Worm (Caenorhabditis elegans) whole organism, L1 larva: ENCODE data around the gene str-123.

Experiments used
- C16A3.4 ChIP-seq: fragments of 150-350 bp; optimal IDR thresholded peaks from 2 replicates; lab custom pipeline; 2014; ENCODE audit warnings: missing biosample characterization, missing genetic modification characterization
- alr-1 ChIP-seq: fragments of 200-800 bp; sonication (Bioruptor generic); optimal IDR thresholded peaks from 2 replicates; lab custom pipeline; 2018; ENCODE audit warnings: borderline replicate concordance, mild to moderate bottlenecking, missing genetic modification characterization, missing compliant biosample characterization
- blmp-1 ChIP-seq: fragments of 150-350 bp; optimal IDR thresholded peaks from 2 replicates; lab custom pipeline; 2014; ENCODE audit warnings: missing biosample characterization, missing genetic modification characterization
- ces-1 ChIP-seq: fragments of 150-350 bp; optimal IDR thresholded peaks from 2 replicates; lab custom pipeline; 2014; ENCODE audit warnings: missing biosample characterization, missing genetic modification reagents, missing genetic modification characterization
- efl-1 ChIP-seq, 4 experiments: fragments of 150-350 bp; optimal IDR thresholded peaks in 3 of 4; peaks in 1 of 4; 1 replicate in 1 of 4; 2 replicates in 3 of 4; lab custom pipeline; 2014; ENCODE audit warnings: missing biosample characterization in 2 of 4, missing genetic modification characterization in 2 of 4, missing genetic modification reagents in 2 of 4
- grh-1 ChIP-seq: fragments of 200-800 bp; sonication (Bioruptor generic); IDR thresholded peaks from 2 replicates; pipeline ENCODE4 v1.3.6; 2022; ENCODE audit warnings: missing genetic modification reagents, missing genetic modification characterization, missing compliant biosample characterization
- hlh-17 ChIP-seq: fragments of 200-800 bp; sonication (Bioruptor generic); optimal IDR thresholded peaks from 2 replicates; lab custom pipeline; 2018; ENCODE audit warnings: missing genetic modification characterization, mild to moderate bottlenecking, missing compliant biosample characterization, moderate library complexity, borderline replicate concordance
- jun-1 ChIP-seq: fragments of 150-350 bp; optimal IDR thresholded peaks from 2 replicates; lab custom pipeline; 2014; ENCODE audit warnings: missing biosample characterization, missing genetic modification reagents, missing genetic modification characterization
- lsy-2 ChIP-seq, 2 experiments: fragments of 150-350 bp; optimal IDR thresholded peaks; 2 replicates each; lab custom pipeline; 2014; ENCODE audit warnings: missing biosample characterization in 2 of 2, missing genetic modification characterization in 2 of 2
- mdl-1 ChIP-seq, 2 experiments: fragments of 150-350 bp; optimal IDR thresholded peaks; 2 replicates each; lab custom pipeline; 2014 to 2017; ENCODE audit warnings: missing biosample characterization in 2 of 2, missing genetic modification characterization in 2 of 2, inconsistent platforms in 1 of 2
- nhr-11 ChIP-seq: fragments of 150-350 bp; optimal IDR thresholded peaks from 2 replicates; lab custom pipeline; 2014; ENCODE audit warnings: missing biosample characterization, missing genetic modification characterization
- pqm-1 ChIP-seq: sonication (generic microtip); optimal IDR thresholded peaks from 3 replicates; lab custom pipeline; 2017; ENCODE audit warnings: missing biosample characterization, missing genetic modification characterization
- tbx-2 ChIP-seq: sonication (generic microtip); optimal IDR thresholded peaks from 2 replicates; lab custom pipeline; 2016; ENCODE audit warnings: missing genetic modification characterization, missing compliant biosample characterization
- unc-86 ChIP-seq: sonication (generic microtip); optimal IDR thresholded peaks from 2 replicates; lab custom pipeline; 2016; ENCODE audit warnings: missing genetic modification characterization, missing compliant biosample characterization

DNA sequence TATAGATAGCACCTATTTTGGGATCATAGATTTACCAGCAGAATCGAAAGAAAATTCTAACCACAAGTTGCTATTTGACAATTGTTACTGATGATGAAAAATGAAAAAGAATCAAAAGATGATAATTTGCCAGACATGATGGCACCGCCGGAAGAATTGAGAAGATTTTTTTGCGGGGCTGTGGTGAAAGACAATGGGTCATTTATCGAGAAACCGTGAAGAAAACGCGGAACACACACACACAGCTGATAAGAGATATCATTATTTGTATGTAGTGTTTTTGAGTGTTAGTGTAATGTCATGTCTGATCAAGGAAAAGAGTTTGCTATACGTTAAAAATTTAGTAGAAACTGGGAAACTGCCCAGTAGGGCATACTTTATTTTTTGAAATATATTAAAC is 44.7 kb downstream of the str-123 start:
- TF ChIP-seq ces-1 (GFP tag; lab: Kevin White, UChicago) (no peak), nhr-11 (tag; lab: Kevin White, UChicago) (no peak), C16A3.4 (tag; lab: Kevin White, UChicago) (no peak), hlh-17 (no peak), alr-1 (tag; lab: Kevin White, UChicago) (no peak), efl-1 (optimal IDR thresholded peaks at IDR 0.05; lab: Kevin White, UChicago) (no peak), efl-1 (GFP tag; optimal IDR thresholded peaks at IDR 0.05 in 1 of 2; lab: Kevin White, UChicago) (peak in 1 of 2 experiments; percentile 67), lsy-2 (tag; optimal IDR thresholded peaks at IDR 0.05; lab: Kevin White, UChicago) (no peak), blmp-1 (tag; lab: Kevin White, UChicago) (peak; percentile 81), jun-1 (tag; lab: Kevin White, UChicago) (no peak), unc-86 (tag; lab: Kevin White, UChicago) (no peak), tbx-2 (tag; lab: Kevin White, UChicago) (peak; percentile 4), pqm-1 (tag; lab: Kevin White, UChicago) (no peak), mdl-1 (tag; optimal IDR thresholded peaks at IDR 0.05; lab: Kevin White, UChicago) (peak in 1 of 2 experiments; percentile 10), grh-1 (GFP tag; lab: Robert Waterston, UW) (no peak)
